Worm (Caenorhabditis elegans) whole organism, L4 larva: ENCODE measurements around the gene F33G12.3.

Experiments
- R02D3.7 ChIP-seq: fragments of 150-350 bp; sonication (generic microtip); optimal IDR thresholded peaks from 3 replicates; lab custom pipeline; 2014; ENCODE audit warnings: missing biosample characterization, missing genetic modification characterization
- arid-1 ChIP-seq: fragments of 200-800 bp; sonication (Bioruptor generic); conservative IDR thresholded peaks from 2 replicates; pipeline ENCODE4 v1.3.6; 2022; ENCODE audit warnings: missing genetic modification reagents, missing genetic modification characterization, missing compliant biosample characterization
- ceh-28 ChIP-seq: fragments of 150-350 bp; optimal IDR thresholded peaks from 2 replicates; lab custom pipeline; 2014; ENCODE audit warnings: missing biosample characterization, missing genetic modification reagents, missing genetic modification characterization
- ceh-82 ChIP-seq: sonication (generic microtip); optimal IDR thresholded peaks from 2 replicates; lab custom pipeline; 2017; ENCODE audit warnings: missing biosample characterization, missing genetic modification characterization
- daf-8 ChIP-seq: fragments of 200-800 bp; sonication (Bioruptor generic); IDR thresholded peaks from 2 replicates; pipeline ENCODE4 v1.3.6; 2022; ENCODE audit warnings: missing genetic modification characterization, missing compliant biosample characterization
- lin-13 ChIP-seq: fragments of 150-350 bp; optimal IDR thresholded peaks from 2 replicates; lab custom pipeline; 2014; ENCODE audit warnings: missing biosample characterization, missing genetic modification reagents, missing genetic modification characterization
- pha-4 ChIP-seq, 2 experiments: fragments of 150-350 bp in 1 of 2; fragments of 200-800 bp in 1 of 2; sonication (Bioruptor generic) in 1 of 2; IDR thresholded peaks in 1 of 2; optimal IDR thresholded peaks in 1 of 2; 2 replicates each; pipeline versions ENCODE4 v1.3.6 to Lab custom; 2014 to 2022; ENCODE audit warnings: missing genetic modification characterization in 2 of 2, missing genetic modification reagents in 2 of 2, missing biosample characterization in 1 of 2, missing compliant biosample characterization in 1 of 2
- set-16 ChIP-seq: fragments of 200-800 bp; sonication (Bioruptor generic); IDR thresholded peaks from 2 replicates; pipeline ENCODE4 v1.3.6; 2022; ENCODE audit warnings: missing genetic modification reagents, missing genetic modification characterization, missing compliant biosample characterization
- skn-1 ChIP-seq: fragments of 150-350 bp; optimal IDR thresholded peaks from 2 replicates; lab custom pipeline; 2014; ENCODE audit warnings: missing biosample characterization, missing genetic modification characterization
- tag-97 ChIP-seq: fragments of 200-800 bp; sonication (Bioruptor generic); IDR thresholded peaks from 2 replicates; pipeline ENCODE4 v1.3.6; 2022; ENCODE audit warnings: missing genetic modification characterization, missing compliant biosample characterization
- unc-62 ChIP-seq, 3 experiments: fragments of 150-350 bp in 1 of 3; sonication (generic microtip); optimal IDR thresholded peaks in 2 of 3; peaks in 1 of 3; 1 replicate in 1 of 3; 2 replicates in 2 of 3; lab custom pipeline; 2014 to 2017; ENCODE audit warnings: missing biosample characterization in 3 of 3, missing genetic modification characterization in 3 of 3, missing genetic modification reagents in 3 of 3, missing genotype in 1 of 3
- zag-1 ChIP-seq: fragments of 150-350 bp; optimal IDR thresholded peaks from 2 replicates; lab custom pipeline; 2014; ENCODE audit warnings: missing biosample characterization, missing genetic modification characterization

ce11 chrII:5014399-5014798, 19.4 kb downstream of the F33G12.3 start, which contains the start of gene F59A6.2:
- TF ChIP-seq tag-97 (GFP tag; lab: Robert Waterston, UW) (no peak), lin-13 (GFP tag; lab: Kevin White, UChicago) (no peak), ceh-82 (tag; lab: Kevin White, UChicago) (no peak), unc-62 (GFP tag; optimal IDR thresholded peaks at IDR 0.05 in 1 of 2; lab: Kevin White, UChicago) (no peak), unc-62 (tag; optimal IDR thresholded peaks at IDR 0.05; lab: Kevin White, UChicago) (no peak), daf-8 (GFP tag; lab: Robert Waterston, UW) (no peak), set-16 (GFP tag; lab: Robert Waterston, UW) (no peak), zag-1 (no peak), R02D3.7 (tag; lab: Kevin White, UChicago) (no peak), pha-4 (GFP tag; IDR thresholded peaks at IDR 0.05; lab: Robert Waterston, UW) (no peak), pha-4 (tag; optimal IDR thresholded peaks at IDR 0.05; lab: Kevin White, UChicago) (no peak), ceh-28 (tag; lab: Kevin White, UChicago) (no peak), skn-1 (tag; lab: Kevin White, UChicago) (no peak), arid-1 (GFP tag; lab: Robert Waterston, UW) (no peak)
